1 fruit fly cellular context compared by ENCODE assay signal in the genomic region with DNA sequence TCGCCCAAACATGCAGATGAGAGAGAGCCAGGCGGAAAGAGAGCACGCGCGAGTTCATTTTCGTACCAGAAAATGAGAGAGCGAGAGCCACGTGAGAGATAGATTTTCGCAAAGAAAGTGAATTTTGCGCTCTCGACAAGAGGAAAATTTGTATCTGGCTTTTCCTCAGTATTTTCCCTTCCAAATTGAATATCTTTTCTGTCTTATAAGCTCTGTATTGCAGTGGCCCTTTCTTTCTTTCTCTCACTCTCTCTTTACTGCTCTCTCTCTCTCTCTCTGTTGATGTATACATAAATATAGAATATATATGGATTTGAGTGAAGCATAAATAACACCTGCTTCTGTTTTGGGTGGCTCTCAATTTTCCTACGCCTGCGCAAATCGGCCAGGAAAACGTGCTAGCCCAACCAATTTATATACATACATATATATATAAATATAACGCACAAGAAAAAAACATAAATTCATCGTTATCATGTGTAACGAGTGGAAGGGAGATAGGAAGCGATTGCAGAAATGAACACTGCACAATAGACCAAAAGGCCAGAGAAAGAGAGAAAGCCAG.
TF ChIP-seq lines count a peak whose summit lies in the region.

No protein-coding gene starts in this region.

TF ChIP-seq in whole organism, embryonic, 481 proteins besides CTCF, POLR2A, EP300 and RAD21 (continued from another document):
- TF ChIP-seq CG13287 (GFP tag; IDR thresholded peaks at IDR 0.05; lab: Robert Waterston, UW; ENCODE audit: partially characterized antibody), result 0 out of 2 replicates have a peak, but pooled peaks have one; percentile 6
- TF ChIP-seq NC2β (GFP tag; optimal IDR thresholded peaks at IDR 0.05; lab: Kevin White, UChicago), result no peak
